Worm (Caenorhabditis elegans) whole organism, young adult: ENCODE measurements around the gene Y58A7A.4.

Source experiments
- F52B5.7 ChIP-seq: sonication (generic microtip); optimal IDR thresholded peaks from 2 replicates; lab custom pipeline; 2016; ENCODE audit warnings: mild to moderate bottlenecking, missing genetic modification characterization, missing compliant biosample characterization
- F55B11.4 ChIP-seq: sonication (generic microtip); optimal IDR thresholded peaks from 2 replicates; lab custom pipeline; 2016; ENCODE audit warnings: missing compliant biosample characterization, missing genetic modification characterization, borderline replicate concordance; ENCODE audit not compliant: insufficient read depth
- K12H6.12 ChIP-seq: fragments of 200-800 bp; sonication (Bioruptor generic); optimal IDR thresholded peaks from 2 replicates; lab custom pipeline; 2018; ENCODE audit warnings: mild to moderate bottlenecking, missing genetic modification characterization, missing compliant biosample characterization
- Y53G8AR.9 ChIP-seq: fragments of 200-800 bp; sonication (Bioruptor generic); conservative IDR thresholded peaks from 2 replicates; pipeline ENCODE4 v1.3.6; 2022; ENCODE audit warnings: missing genetic modification reagents, missing genetic modification characterization, missing compliant biosample characterization
- akir-1 ChIP-seq: fragments of 200-800 bp; sonication (Bioruptor generic); optimal IDR thresholded peaks from 2 replicates; lab custom pipeline; 2018; ENCODE audit warnings: mild to moderate bottlenecking, missing genetic modification characterization, moderate library complexity, missing compliant biosample characterization
- atf-7 ChIP-seq: sonication (generic microtip); optimal IDR thresholded peaks from 2 replicates; lab custom pipeline; 2017; ENCODE audit warnings: mild to moderate bottlenecking, missing genetic modification characterization, missing compliant biosample characterization
- athp-1 ChIP-seq: sonication (generic microtip); optimal IDR thresholded peaks from 2 replicates; lab custom pipeline; 2017; ENCODE audit warnings: mild to moderate bottlenecking, missing genetic modification characterization, missing compliant biosample characterization
- cebp-1 ChIP-seq, 2 experiments: fragments of 200-800 bp in 1 of 2; sonication (Bioruptor generic) in 1 of 2; sonication (generic microtip) in 1 of 2; IDR thresholded peaks in 1 of 2; optimal IDR thresholded peaks in 1 of 2; 2 replicates each; pipeline versions ENCODE4 v1.3.6 to Lab custom; 2017 to 2022; ENCODE audit warnings: missing compliant biosample characterization in 2 of 2, missing genetic modification characterization in 2 of 2, mild to moderate bottlenecking in 1 of 2, missing genetic modification reagents in 1 of 2, moderate library complexity in 1 of 2
- chd-7 ChIP-seq: sonication (generic microtip); optimal IDR thresholded peaks from 2 replicates; lab custom pipeline; 2016; ENCODE audit warnings: mild to moderate bottlenecking, missing genetic modification characterization, moderate library complexity, missing compliant biosample characterization
- die-1 ChIP-seq: sonication (generic microtip); optimal IDR thresholded peaks from 2 replicates; lab custom pipeline; 2016; ENCODE audit warnings: missing genotype, mild to moderate bottlenecking, missing genetic modification characterization, missing compliant biosample characterization
- dpl-1 ChIP-seq: fragments of 150-350 bp; optimal IDR thresholded peaks from 2 replicates; lab custom pipeline; 2014; ENCODE audit warnings: missing biosample characterization, missing genetic modification reagents, missing genetic modification characterization
- ets-4 ChIP-seq: fragments of 200-800 bp; sonication (Bioruptor generic); optimal IDR thresholded peaks from 2 replicates; lab custom pipeline; 2018; ENCODE audit warnings: mild to moderate bottlenecking, missing genetic modification characterization, missing compliant biosample characterization
- hmg-1.2 ChIP-seq: fragments of 200-800 bp; sonication (Bioruptor generic); IDR thresholded peaks from 2 replicates; pipeline ENCODE4 v1.3.6; 2022; ENCODE audit warnings: missing genetic modification reagents, missing genetic modification characterization, missing compliant biosample characterization
- hrde-1 ChIP-seq: sonication (generic microtip); optimal IDR thresholded peaks from 2 replicates; lab custom pipeline; 2016; ENCODE audit warnings: missing genetic modification characterization, mild to moderate bottlenecking, missing compliant biosample characterization, moderate library complexity, missing genotype, missing genetic modification reagents, borderline replicate concordance
- hsf-1 ChIP-seq: fragments of 200-800 bp; sonication (Bioruptor generic); IDR thresholded peaks from 2 replicates; pipeline ENCODE4 v1.3.6; 2022; ENCODE audit warnings: missing genetic modification reagents, missing genetic modification characterization, missing compliant biosample characterization
- let-526 ChIP-seq: fragments of 200-800 bp; sonication (Bioruptor generic); IDR thresholded peaks from 2 replicates; pipeline ENCODE4 v1.3.6; 2022; ENCODE audit warnings: missing genetic modification reagents, missing genetic modification characterization, missing compliant biosample characterization
- mel-28 ChIP-seq: sonication (generic microtip); optimal IDR thresholded peaks from 2 replicates; lab custom pipeline; 2016; ENCODE audit warnings: borderline replicate concordance, mild to moderate bottlenecking, missing genetic modification characterization, missing compliant biosample characterization
- nhr-80 ChIP-seq: sonication (generic microtip); optimal IDR thresholded peaks from 2 replicates; lab custom pipeline; 2016; ENCODE audit warnings: missing genetic modification characterization, missing compliant biosample characterization
- pbrm-1 ChIP-seq: fragments of 200-800 bp; sonication (Bioruptor generic); IDR thresholded peaks from 2 replicates; pipeline ENCODE4 v1.3.6; 2022; ENCODE audit warnings: missing genetic modification reagents, missing genetic modification characterization, missing compliant biosample characterization
- snpc-1.3 ChIP-seq: sonication (generic microtip); optimal IDR thresholded peaks from 2 replicates; lab custom pipeline; 2017; ENCODE audit warnings: missing genetic modification characterization, mild to moderate bottlenecking, missing compliant biosample characterization, antibody characterized with exemption, moderate library complexity, missing genotype, missing genetic modification reagents; ENCODE audit not compliant: insufficient read depth
- somi-1 ChIP-seq: fragments of 200-800 bp; sonication (Bioruptor generic); optimal IDR thresholded peaks from 2 replicates; lab custom pipeline; 2018; ENCODE audit warnings: mild to moderate bottlenecking, missing genetic modification characterization, missing compliant biosample characterization
- ztf-6 ChIP-seq: fragments of 200-800 bp; sonication (Bioruptor generic); IDR thresholded peaks from 2 replicates; pipeline ENCODE4 v1.3.6; 2022; ENCODE audit warnings: missing genetic modification reagents, missing genetic modification characterization, missing compliant biosample characterization

The Y58A7A.4 gene

ce11 chrV:5035058-5035457 is 49.7 kb downstream of the Y58A7A.4 start, which contains the start of gene K11D12.6:
Gene K11D12.6 (minus strand): TSS chrV:5035158.
- TF ChIP-seq snpc-1.3 = no peak
- TF ChIP-seq Y53G8AR.9 (GFP tag; lab: Robert Waterston, UW) = no peak
- TF ChIP-seq F52B5.7 (tag; lab: Kevin White, UChicago) = no peak
- no peak for TF ChIP-seq atf-7 (tag; lab: Kevin White, UChicago)
- no peak for TF ChIP-seq akir-1 (GFP tag; lab: Kevin White, UChicago)
- TF ChIP-seq nhr-80 (tag; lab: Kevin White, UChicago) = no peak
- TF ChIP-seq hrde-1 (tag; lab: Kevin White, UChicago) = no peak
- TF ChIP-seq F55B11.4 (tag; lab: Kevin White, UChicago) = no peak
- no peak for TF ChIP-seq dpl-1
- no peak for TF ChIP-seq K12H6.12 (tag; lab: Kevin White, UChicago)

DNA sequence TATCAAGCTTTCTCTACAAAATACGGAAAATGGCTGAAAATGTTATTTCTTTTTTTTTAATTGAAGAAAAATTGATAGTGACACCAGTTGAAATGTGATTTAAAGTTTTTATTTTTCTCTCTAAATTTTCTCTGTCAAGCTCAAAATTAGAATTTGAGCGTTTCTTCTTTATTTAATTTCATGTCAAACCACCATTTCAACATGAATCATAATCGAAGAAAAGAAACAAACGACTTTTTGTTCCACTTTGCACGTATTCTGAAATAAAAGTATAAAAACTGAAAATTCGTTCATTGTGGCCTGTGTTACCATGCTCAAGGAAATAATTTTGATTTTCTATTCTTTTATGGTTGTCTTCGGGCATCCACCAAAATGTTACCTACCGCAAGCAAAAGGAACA is 51.7 kb downstream of the Y58A7A.4 start, which contains the start of gene K11D12.13:
Gene K11D12.13, plus strand, starts transcription at position 301 of the 400 bp plus-strand sequence.
- TF ChIP-seq mel-28 (tag; lab: Kevin White, UChicago) (no peak), pbrm-1 (no peak), chd-7 (tag; lab: Kevin White, UChicago) (no peak), ztf-6 (no peak), athp-1 (no peak), hsf-1 (GFP tag; lab: Robert Waterston, UW) (no peak)

ce11 chrV:5032176-5032575 is 52.6 kb downstream of the Y58A7A.4 start:
- TF ChIP-seq cebp-1 (GFP tag; IDR thresholded peaks at IDR 0.05; lab: Robert Waterston, UW) = no peak
- TF ChIP-seq cebp-1 (tag; optimal IDR thresholded peaks at IDR 0.05; lab: Kevin White, UChicago) = peak; percentile 34
- no peak for TF ChIP-seq ets-4
- no peak for TF ChIP-seq die-1
- TF ChIP-seq Y53G8AR.9 (GFP tag; lab: Robert Waterston, UW) = no peak
- peak; percentile 17 for TF ChIP-seq somi-1 (GFP tag; lab: Kevin White, UChicago)
- TF ChIP-seq let-526 (GFP tag; lab: Robert Waterston, UW) = 0 out of 2 replicates have a peak, but pooled peaks have one; percentile 55
- TF ChIP-seq nhr-80 (tag; lab: Kevin White, UChicago) = peak; percentile 35
- TF ChIP-seq hmg-1.2 (GFP tag; lab: Robert Waterston, UW) = peak; percentile 63; the same call in 1 of the 2 replicates
